Fruit fly (Drosophila melanogaster) whole organism, adult: ENCODE measurements around the gene flip.

Experiments
- CG11617 ChIP-seq: fragments of 200-800 bp; sonication (Bioruptor generic); optimal IDR thresholded peaks from 2 replicates; lab custom pipeline; 2017; ENCODE audit warnings: mild to moderate bottlenecking, missing biosample characterization, missing genetic modification reagents, missing genetic modification characterization
- CG12768 ChIP-seq: fragments of 200-800 bp; sonication (Bioruptor generic); optimal IDR thresholded peaks from 2 replicates; lab custom pipeline; 2017; ENCODE audit warnings: missing biosample characterization, missing genetic modification characterization, mild to moderate bottlenecking, moderate library complexity, missing genetic modification reagents
- CG14711 ChIP-seq: fragments of 200-800 bp; sonication (Bioruptor generic); optimal IDR thresholded peaks from 2 replicates; lab custom pipeline; 2018; ENCODE audit warnings: missing biosample characterization, mild to moderate bottlenecking, missing genetic modification characterization, moderate library complexity
- CG1620 ChIP-seq: fragments of 200-800 bp; sonication (Bioruptor generic); optimal IDR thresholded peaks from 2 replicates; lab custom pipeline; 2016; ENCODE audit warnings: missing biosample characterization, missing genetic modification characterization
- Clk ChIP-seq: fragments of 200-800 bp; sonication (Bioruptor generic); optimal IDR thresholded peaks from 2 replicates; lab custom pipeline; 2017; ENCODE audit warnings: missing biosample characterization, missing genetic modification characterization
- Crg-1 ChIP-seq: fragments of 200-800 bp; sonication (Bioruptor generic); optimal IDR thresholded peaks from 2 replicates; lab custom pipeline; 2016; ENCODE audit warnings: missing biosample characterization, missing genetic modification characterization
- Hr96 ChIP-seq: fragments of 200-800 bp; sonication (Bioruptor generic); optimal IDR thresholded peaks from 2 replicates; lab custom pipeline; 2016; ENCODE audit warnings: missing biosample characterization, missing genetic modification characterization
- cic ChIP-seq: fragments of 200-800 bp; sonication (Bioruptor generic); optimal IDR thresholded peaks from 2 replicates; lab custom pipeline; 2017; ENCODE audit warnings: missing biosample characterization, mild to moderate bottlenecking, missing genetic modification characterization, moderate library complexity
- cnc ChIP-seq, 2 experiments: fragments of >200 bp; optimal IDR thresholded peaks; 2 replicates each; lab custom pipeline; 2017
- kay ChIP-seq: fragments of 200-800 bp; sonication (Bioruptor generic); peaks from one replicate; lab custom pipeline; 2016; ENCODE audit warnings: missing biosample characterization, missing genetic modification characterization, borderline replicate concordance

- TF ChIP-seq CG11617 (GFP tag; lab: Kevin White, UChicago) (no peak), Clk (GFP tag; lab: Kevin White, UChicago) (no peak), cic (GFP tag; lab: Kevin White, UChicago) (peak; percentile 35), CG1620 (GFP tag; lab: Kevin White, UChicago) (no peak), CG14711 (tag; lab: Kevin White, UChicago) (no peak), kay (GFP tag; lab: Kevin White, UChicago) (no peak), CG12768 (GFP tag; lab: Kevin White, UChicago) (no peak), Crg-1 (GFP tag; lab: Kevin White, UChicago) (no peak), Hr96 (no peak), cnc (optimal IDR thresholded peaks at IDR 0.05; lab: Kevin White, UChicago) (no peak)
Observed at dm6 chr3R:4284376-4284953, 6.7 kb upstream of the flip start.
